Worm (Caenorhabditis elegans) whole organism, young adult: ENCODE results near the gene acdh-11.

Experiments
- B0336.3 ChIP-seq: fragments of 200-800 bp; sonication (Bioruptor generic); IDR thresholded peaks from 2 replicates; pipeline ENCODE4 v1.3.6; 2022; ENCODE audit warnings: missing genetic modification characterization, missing compliant biosample characterization
- F10E7.11 ChIP-seq: sonication (generic microtip); optimal IDR thresholded peaks from 2 replicates; lab custom pipeline; 2017; ENCODE audit warnings: mild to moderate bottlenecking, missing genetic modification characterization, moderate library complexity, missing compliant biosample characterization
- F52B5.7 ChIP-seq: sonication (generic microtip); optimal IDR thresholded peaks from 2 replicates; lab custom pipeline; 2016; ENCODE audit warnings: mild to moderate bottlenecking, missing genetic modification characterization, missing compliant biosample characterization
- K12H6.12 ChIP-seq: fragments of 200-800 bp; sonication (Bioruptor generic); optimal IDR thresholded peaks from 2 replicates; lab custom pipeline; 2018; ENCODE audit warnings: mild to moderate bottlenecking, missing genetic modification characterization, missing compliant biosample characterization
- Y53G8AR.9 ChIP-seq: fragments of 200-800 bp; sonication (Bioruptor generic); conservative IDR thresholded peaks from 2 replicates; pipeline ENCODE4 v1.3.6; 2022; ENCODE audit warnings: missing genetic modification reagents, missing genetic modification characterization, missing compliant biosample characterization
- Y56A3A.18 ChIP-seq: fragments of 200-800 bp; sonication (Bioruptor generic); IDR thresholded peaks from 2 replicates; pipeline ENCODE4 v1.3.6; 2022; ENCODE audit warnings: missing genetic modification reagents, missing genetic modification characterization, missing compliant biosample characterization
- ZK185.1 ChIP-seq: sonication (generic microtip); optimal IDR thresholded peaks from 2 replicates; lab custom pipeline; 2016; ENCODE audit warnings: mild to moderate bottlenecking, missing genetic modification characterization, missing compliant biosample characterization; ENCODE audit not compliant: poor library complexity, severe bottlenecking
- akir-1 ChIP-seq: fragments of 200-800 bp; sonication (Bioruptor generic); optimal IDR thresholded peaks from 2 replicates; lab custom pipeline; 2018; ENCODE audit warnings: mild to moderate bottlenecking, missing genetic modification characterization, moderate library complexity, missing compliant biosample characterization
- ama-1 ChIP-seq, 3 experiments: fragments of 150-350 bp in 1 of 3; sonication (generic microtip) in 2 of 3; optimal IDR thresholded peaks; 2 replicates each; lab custom pipeline; 2014 to 2018; ENCODE audit warnings: missing biosample characterization in 2 of 3, missing genetic modification characterization in 2 of 3, missing genetic modification reagents in 2 of 3
- aptf-2 ChIP-seq: fragments of 200-800 bp; sonication (Bioruptor generic); conservative IDR thresholded peaks from 2 replicates; pipeline ENCODE4 v1.3.6; 2022; ENCODE audit warnings: missing genetic modification reagents, missing genetic modification characterization, missing compliant biosample characterization
- aptf-3 ChIP-seq: fragments of 200-800 bp; sonication (Bioruptor generic); IDR thresholded peaks from 2 replicates; pipeline ENCODE4 v1.3.6; 2022; ENCODE audit warnings: missing genetic modification characterization, missing compliant biosample characterization
- bed-1 ChIP-seq: fragments of 200-800 bp; sonication (Bioruptor generic); IDR thresholded peaks from 2 replicates; pipeline ENCODE4 v1.3.6; 2022; ENCODE audit warnings: missing genetic modification reagents, missing genetic modification characterization, missing compliant biosample characterization
- cebp-2 ChIP-seq: fragments of 200-800 bp; sonication (Bioruptor generic); IDR thresholded peaks from 2 replicates; pipeline ENCODE4 v1.3.6; 2022; ENCODE audit warnings: missing genetic modification characterization, missing compliant biosample characterization
- ceh-27 ChIP-seq: fragments of 200-800 bp; sonication (Bioruptor generic); optimal IDR thresholded peaks from 2 replicates; lab custom pipeline; 2018; ENCODE audit warnings: mild to moderate bottlenecking, missing genetic modification characterization, moderate library complexity, missing compliant biosample characterization
- ceh-58 ChIP-seq: fragments of 200-800 bp; sonication (Bioruptor generic); IDR thresholded peaks from 2 replicates; pipeline ENCODE4 v1.3.6; 2022; ENCODE audit warnings: missing genetic modification characterization, missing compliant biosample characterization
- dox-1 ChIP-seq: fragments of 200-800 bp; sonication (Bioruptor generic); IDR thresholded peaks from 2 replicates; pipeline ENCODE4 v1.3.6; 2022; ENCODE audit warnings: missing genetic modification reagents, missing genetic modification characterization, missing compliant biosample characterization
- dpff-1 ChIP-seq: sonication (generic microtip); optimal IDR thresholded peaks from 2 replicates; lab custom pipeline; 2017; ENCODE audit warnings: mild to moderate bottlenecking, missing genetic modification characterization, missing compliant biosample characterization
- egl-44 ChIP-seq: fragments of 200-800 bp; sonication (Bioruptor generic); IDR thresholded peaks from 2 replicates; pipeline ENCODE4 v1.3.6; 2022; ENCODE audit warnings: missing genetic modification reagents, missing genetic modification characterization, missing compliant biosample characterization
- egrh-3 ChIP-seq: fragments of 200-800 bp; sonication (Bioruptor generic); IDR thresholded peaks from 2 replicates; pipeline ENCODE4 v1.3.6; 2022; ENCODE audit warnings: missing genetic modification reagents, missing genetic modification characterization, missing compliant biosample characterization
- ekl-4 ChIP-seq: fragments of 200-800 bp; sonication (Bioruptor generic); IDR thresholded peaks from 2 replicates; pipeline ENCODE4 v1.3.6; 2022; ENCODE audit warnings: missing genetic modification reagents, missing genetic modification characterization, missing compliant biosample characterization
- hmg-1.2 ChIP-seq: fragments of 200-800 bp; sonication (Bioruptor generic); IDR thresholded peaks from 2 replicates; pipeline ENCODE4 v1.3.6; 2022; ENCODE audit warnings: missing genetic modification reagents, missing genetic modification characterization, missing compliant biosample characterization
- hmg-20 ChIP-seq: fragments of 200-800 bp; sonication (Bioruptor generic); IDR thresholded peaks from 2 replicates; pipeline ENCODE4 v1.3.6; 2022; ENCODE audit warnings: missing genetic modification reagents, missing genetic modification characterization, missing compliant biosample characterization
- let-526 ChIP-seq: fragments of 200-800 bp; sonication (Bioruptor generic); IDR thresholded peaks from 2 replicates; pipeline ENCODE4 v1.3.6; 2022; ENCODE audit warnings: missing genetic modification reagents, missing genetic modification characterization, missing compliant biosample characterization
- lin-26 ChIP-seq: fragments of 200-800 bp; sonication (Bioruptor generic); IDR thresholded peaks from 2 replicates; pipeline ENCODE4 v1.3.6; 2022; ENCODE audit warnings: missing genetic modification reagents, missing genetic modification characterization, missing compliant biosample characterization
- lsy-27 ChIP-seq: sonication (generic microtip); optimal IDR thresholded peaks from 2 replicates; lab custom pipeline; 2017; ENCODE audit warnings: missing genetic modification characterization, mild to moderate bottlenecking, missing compliant biosample characterization, antibody characterized with exemption, missing genotype, borderline replicate concordance; ENCODE audit not compliant: insufficient read depth
- madf-3 ChIP-seq: fragments of 200-800 bp; sonication (Bioruptor generic); IDR thresholded peaks from 2 replicates; pipeline ENCODE4 v1.3.6; 2022; ENCODE audit warnings: missing genetic modification reagents, missing genetic modification characterization, missing compliant biosample characterization
- mcd-1 ChIP-seq: fragments of 200-800 bp; sonication (Bioruptor generic); IDR thresholded peaks from 2 replicates; pipeline ENCODE4 v1.3.6; 2022; ENCODE audit warnings: missing genetic modification reagents, missing genetic modification characterization, missing compliant biosample characterization
- nfya-2 ChIP-seq: fragments of 200-800 bp; sonication (Bioruptor generic); IDR thresholded peaks from 2 replicates; pipeline ENCODE4 v1.3.6; 2022; ENCODE audit warnings: missing genetic modification reagents, missing genetic modification characterization, missing compliant biosample characterization
- nhr-120 ChIP-seq: fragments of 200-800 bp; sonication (Bioruptor generic); IDR thresholded peaks from 2 replicates; pipeline ENCODE4 v1.3.6; 2022; ENCODE audit warnings: missing genetic modification characterization, missing compliant biosample characterization
- nhr-80 ChIP-seq: sonication (generic microtip); optimal IDR thresholded peaks from 2 replicates; lab custom pipeline; 2016; ENCODE audit warnings: missing genetic modification characterization, missing compliant biosample characterization
- pbrm-1 ChIP-seq: fragments of 200-800 bp; sonication (Bioruptor generic); IDR thresholded peaks from 2 replicates; pipeline ENCODE4 v1.3.6; 2022; ENCODE audit warnings: missing genetic modification reagents, missing genetic modification characterization, missing compliant biosample characterization
- repo-1 ChIP-seq: sonication (generic microtip); optimal IDR thresholded peaks from 2 replicates; lab custom pipeline; 2017; ENCODE audit warnings: mild to moderate bottlenecking, missing genetic modification characterization, missing compliant biosample characterization
- snpc-1.3 ChIP-seq: sonication (generic microtip); optimal IDR thresholded peaks from 2 replicates; lab custom pipeline; 2017; ENCODE audit warnings: missing genetic modification characterization, mild to moderate bottlenecking, missing compliant biosample characterization, antibody characterized with exemption, moderate library complexity, missing genotype, missing genetic modification reagents; ENCODE audit not compliant: insufficient read depth
- sptf-2 ChIP-seq: fragments of 200-800 bp; sonication (Bioruptor generic); optimal IDR thresholded peaks from 2 replicates; lab custom pipeline; 2018; ENCODE audit warnings: mild to moderate bottlenecking, missing genetic modification characterization, missing compliant biosample characterization
- tbx-9 ChIP-seq: sonication (generic microtip); optimal IDR thresholded peaks from 2 replicates; lab custom pipeline; 2016; ENCODE audit warnings: borderline replicate concordance, missing genetic modification characterization, inconsistent platforms, missing compliant biosample characterization
- tlf-1 ChIP-seq: fragments of 200-800 bp; sonication (Bioruptor generic); optimal IDR thresholded peaks from 2 replicates; lab custom pipeline; 2018; ENCODE audit warnings: mild to moderate bottlenecking, missing genetic modification characterization, missing compliant biosample characterization
- xnd-1 ChIP-seq: sonication (generic microtip); optimal IDR thresholded peaks from 2 replicates; lab custom pipeline; 2016; ENCODE audit warnings: missing genotype, missing genetic modification reagents, missing genetic modification characterization, missing compliant biosample characterization
- zim-3 ChIP-seq: sonication (generic microtip); optimal IDR thresholded peaks from 2 replicates; lab custom pipeline; 2017; ENCODE audit warnings: mild to moderate bottlenecking, missing genetic modification characterization, moderate library complexity, missing compliant biosample characterization
- ztf-22 ChIP-seq: fragments of 200-800 bp; sonication (Bioruptor generic); optimal IDR thresholded peaks from 2 replicates; lab custom pipeline; 2018; ENCODE audit warnings: mild to moderate bottlenecking, missing genetic modification characterization, moderate library complexity, missing compliant biosample characterization
- ztf-26 ChIP-seq: sonication (generic microtip); optimal IDR thresholded peaks from 2 replicates; lab custom pipeline; 2017; ENCODE audit warnings: missing genetic modification characterization, missing compliant biosample characterization
- ztf-3 ChIP-seq: fragments of 200-800 bp; sonication (Bioruptor generic); optimal IDR thresholded peaks from 2 replicates; lab custom pipeline; 2018; ENCODE audit warnings: mild to moderate bottlenecking, missing genetic modification characterization, missing compliant biosample characterization

acdh-11 gene

DNA sequence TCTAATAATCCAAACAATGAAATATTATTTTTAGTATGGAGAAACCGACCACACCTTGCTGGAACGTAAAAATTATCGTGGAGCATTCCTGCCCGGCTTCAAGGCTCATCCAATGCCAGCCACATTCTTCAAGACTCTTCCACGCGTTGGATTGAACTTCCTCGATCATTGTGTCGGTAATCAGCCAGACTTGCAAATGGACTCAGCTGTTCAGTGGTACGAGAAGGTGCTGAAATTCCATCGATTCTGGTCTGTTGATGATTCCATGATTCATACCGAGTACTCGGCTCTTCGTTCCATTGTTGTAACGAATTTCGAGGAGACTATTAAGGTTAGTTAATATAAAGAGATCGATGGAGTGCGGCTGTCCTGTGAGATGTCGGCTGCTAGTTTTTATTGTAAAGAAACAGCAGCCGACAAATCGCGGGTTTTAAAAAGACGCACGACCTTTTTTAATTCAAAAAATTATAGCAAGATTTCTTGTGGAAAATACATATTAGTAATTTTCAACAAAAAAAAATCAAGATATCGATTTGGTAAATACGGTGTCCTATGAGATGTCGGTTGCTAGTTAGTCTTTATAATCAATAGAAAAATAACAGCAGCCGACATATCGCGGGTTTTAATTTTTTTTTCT, 29.9 kb upstream of the acdh-11 start (continued):
- TF ChIP-seq lsy-27 (tag; lab: Kevin White, UChicago), result no peak
- 0 out of 2 replicates have a peak, but pooled peaks have one; percentile 23 for TF ChIP-seq pbrm-1
- TF ChIP-seq F10E7.11 (tag; lab: Kevin White, UChicago), result no peak
- no peak for TF ChIP-seq egl-44 (GFP tag; lab: Robert Waterston, UW)
- no peak for TF ChIP-seq B0336.3
- 0 out of 2 replicates have a peak, but pooled peaks have one; percentile 47 for TF ChIP-seq lin-26 (GFP tag; lab: Robert Waterston, UW)
- TF ChIP-seq aptf-2 (GFP tag; lab: Robert Waterston, UW), result no peak
- no peak for TF ChIP-seq sptf-2 (GFP tag; lab: Kevin White, UChicago)

DNA sequence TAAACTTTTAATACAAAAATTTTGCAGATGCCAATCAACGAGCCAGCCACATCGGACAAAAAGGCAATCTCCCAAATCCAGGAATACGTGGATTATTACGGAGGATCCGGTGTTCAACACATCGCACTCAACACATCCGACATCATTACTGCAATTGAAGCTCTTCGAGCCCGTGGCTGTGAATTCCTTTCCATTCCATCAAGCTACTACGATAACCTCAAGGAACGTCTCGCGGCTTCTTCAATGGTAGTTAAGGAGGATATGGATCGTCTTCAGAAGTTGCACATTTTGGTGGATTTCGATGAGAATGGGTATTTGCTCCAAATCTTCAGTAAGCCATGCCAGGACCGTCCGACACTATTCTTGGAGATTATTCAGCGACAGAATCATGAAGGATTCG, 29.1 kb upstream of the acdh-11 start:
- TF ChIP-seq ztf-22 (GFP tag; lab: Kevin White, UChicago), result no peak
- TF ChIP-seq akir-1, result no peak
- no peak for TF ChIP-seq ZK185.1 (tag; lab: Kevin White, UChicago)
- no peak for TF ChIP-seq aptf-3 (GFP tag; lab: Robert Waterston, UW)
- no peak for TF ChIP-seq K12H6.12 (tag; lab: Kevin White, UChicago)
- no peak for TF ChIP-seq tbx-9 (tag; lab: Kevin White, UChicago)
- no peak for TF ChIP-seq ekl-4 (GFP tag; lab: Robert Waterston, UW)
- no peak for TF ChIP-seq zim-3 (tag; lab: Kevin White, UChicago)
- TF ChIP-seq ceh-58 (GFP tag; lab: Robert Waterston, UW), result no peak
- TF ChIP-seq snpc-1.3, result no peak
- no peak for TF ChIP-seq hmg-1.2
- peak; percentile 78 for TF ChIP-seq ama-1 (optimal IDR thresholded peaks at IDR 0.05; lab: Kevin White, UChicago)
- no peak for TF ChIP-seq ama-1 (GFP tag; optimal IDR thresholded peaks at IDR 0.05; lab: Kevin White, UChicago)
- no peak for TF ChIP-seq egl-44 (GFP tag; lab: Robert Waterston, UW)
- TF ChIP-seq bed-1 (GFP tag; lab: Robert Waterston, UW), result no peak
- peak; percentile 28 for TF ChIP-seq repo-1 (tag; lab: Kevin White, UChicago)
- TF ChIP-seq F52B5.7 (tag; lab: Kevin White, UChicago), result no peak
- 0 out of 2 replicates have a peak, but pooled peaks have one; percentile 20 for TF ChIP-seq nfya-2 (GFP tag; lab: Robert Waterston, UW)
- TF ChIP-seq madf-3 (GFP tag; lab: Robert Waterston, UW), result no peak
- TF ChIP-seq hmg-20 (GFP tag; lab: Robert Waterston, UW), result no peak
- no peak for TF ChIP-seq nhr-80 (tag; lab: Kevin White, UChicago)
- TF ChIP-seq ztf-26 (tag; lab: Kevin White, UChicago), result no peak
- TF ChIP-seq cebp-2 (GFP tag; lab: Robert Waterston, UW), result 0 out of 2 replicates have a peak, but pooled peaks have one; percentile 61
- TF ChIP-seq ceh-27 (GFP tag; lab: Kevin White, UChicago), result no peak
- TF ChIP-seq lin-26 (GFP tag; lab: Robert Waterston, UW), result no peak

DNA sequence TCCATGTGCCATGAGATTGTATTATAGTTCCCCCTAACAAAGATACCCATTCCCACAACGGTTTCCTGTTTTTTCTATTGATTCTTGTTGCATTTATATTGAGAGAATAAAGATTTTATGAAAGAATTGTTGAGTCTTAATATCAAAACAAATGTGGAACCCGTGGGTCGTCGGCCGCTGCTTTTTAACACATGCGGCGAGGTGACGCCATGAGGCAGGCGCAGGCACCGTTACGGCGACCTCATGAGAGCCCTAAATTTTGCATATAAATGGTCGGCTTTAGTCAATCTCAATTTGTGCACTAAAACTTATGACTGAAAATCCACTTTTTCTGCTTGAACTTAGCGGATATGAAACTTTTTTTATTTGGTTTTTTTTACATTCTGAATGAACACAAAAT, 28.5 kb upstream of the acdh-11 start:
- peak; percentile 62 for TF ChIP-seq ztf-26 (tag; lab: Kevin White, UChicago)
- TF ChIP-seq K12H6.12 (tag; lab: Kevin White, UChicago), result no peak
- 0 out of 2 replicates have a peak, but pooled peaks have one; percentile 33 for TF ChIP-seq let-526 (GFP tag; lab: Robert Waterston, UW)
- TF ChIP-seq nhr-80 (tag; lab: Kevin White, UChicago), result peak; percentile 10
- peak; percentile 36; the same call in 1 of the 2 replicates for TF ChIP-seq mcd-1
- 0 out of 2 replicates have a peak, but pooled peaks have one; percentile 58 for TF ChIP-seq Y56A3A.18 (GFP tag; lab: Robert Waterston, UW)
- TF ChIP-seq ztf-3 (GFP tag; lab: Kevin White, UChicago), result no peak
- no peak for TF ChIP-seq xnd-1 (tag; lab: Kevin White, UChicago)
- TF ChIP-seq nhr-120, result 0 out of 2 replicates have a peak, but pooled peaks have one; percentile 55
- no peak for TF ChIP-seq F10E7.11 (tag; lab: Kevin White, UChicago)
- TF ChIP-seq dpff-1, result no peak
- TF ChIP-seq sptf-2 (GFP tag; lab: Kevin White, UChicago), result no peak
- peak; percentile 9 for TF ChIP-seq tlf-1 (GFP tag; lab: Kevin White, UChicago)
- TF ChIP-seq egrh-3 (GFP tag; lab: Robert Waterston, UW), result no peak
- peak; percentile 5; the same call in 1 of the 2 replicates for TF ChIP-seq hmg-1.2
- TF ChIP-seq Y53G8AR.9, result 0 out of 2 replicates have a peak, but pooled peaks have one; percentile 51
- 0 out of 2 replicates have a peak, but pooled peaks have one; percentile 14 for TF ChIP-seq pbrm-1
- no peak for TF ChIP-seq ama-1 (optimal IDR thresholded peaks at IDR 0.05; lab: Kevin White, UChicago)
- no peak for TF ChIP-seq ama-1 (GFP tag; optimal IDR thresholded peaks at IDR 0.05; lab: Kevin White, UChicago)
- TF ChIP-seq dox-1 (GFP tag; lab: Robert Waterston, UW), result peak; percentile 17; the same call in 1 of the 2 replicates
